Worm (Caenorhabditis elegans) whole organism, early embryonic: ENCODE results near the gene C54F6.12.

ENCODE experiments used
- B0310.2 ChIP-seq: sonication (generic microtip); optimal IDR thresholded peaks from 2 replicates; lab custom pipeline; 2016; ENCODE audit warnings: mild to moderate bottlenecking, missing genetic modification characterization, missing compliant biosample characterization
- F13C5.2 ChIP-seq: sonication (generic microtip); optimal IDR thresholded peaks from 2 replicates; lab custom pipeline; 2017; ENCODE audit warnings: mild to moderate bottlenecking, missing genetic modification characterization, inconsistent platforms, missing compliant biosample characterization
- aly-1 ChIP-seq: sonication (generic microtip); optimal IDR thresholded peaks from 2 replicates; lab custom pipeline; 2016; ENCODE audit warnings: missing genetic modification characterization, missing compliant biosample characterization
- ama-1 ChIP-seq: fragments of 150-350 bp; optimal IDR thresholded peaks from 2 replicates; lab custom pipeline; 2014
- ceh-13 ChIP-seq: fragments of 200-800 bp; sonication (Bioruptor generic); optimal IDR thresholded peaks from 2 replicates; lab custom pipeline; 2018; ENCODE audit warnings: mild to moderate bottlenecking, missing genetic modification characterization, missing compliant biosample characterization
- ceh-36 ChIP-seq: sonication (generic microtip); optimal IDR thresholded peaks from 2 replicates; lab custom pipeline; 2016; ENCODE audit warnings: missing genetic modification characterization, inconsistent platforms, missing compliant biosample characterization
- ets-7 ChIP-seq: sonication (generic microtip); optimal IDR thresholded peaks from 2 replicates; lab custom pipeline; 2016; ENCODE audit warnings: missing genotype, missing genetic modification characterization, missing compliant biosample characterization
- flt-1 ChIP-seq: fragments of 200-800 bp; sonication (Bioruptor generic); IDR thresholded peaks from 2 replicates; pipeline ENCODE4 v1.3.6; 2022; ENCODE audit warnings: missing genetic modification characterization, missing compliant biosample characterization
- hmbx-1 ChIP-seq: sonication (generic microtip); optimal IDR thresholded peaks from 2 replicates; lab custom pipeline; 2016; ENCODE audit warnings: mild to moderate bottlenecking, missing genetic modification characterization, missing compliant biosample characterization
- hmg-4 ChIP-seq: fragments of 200-800 bp; sonication (Bioruptor generic); optimal IDR thresholded peaks from 2 replicates; lab custom pipeline; 2018; ENCODE audit warnings: mild to moderate bottlenecking, missing genetic modification characterization, missing compliant biosample characterization
- hnd-1 ChIP-seq: sonication (generic microtip); optimal IDR thresholded peaks from 2 replicates; lab custom pipeline; 2016; ENCODE audit warnings: missing genetic modification characterization, missing compliant biosample characterization
- pes-1 ChIP-seq: fragments of 200-800 bp; sonication (Bioruptor generic); IDR thresholded peaks from 2 replicates; pipeline ENCODE4 v1.3.6; 2022; ENCODE audit warnings: missing genetic modification reagents, missing genetic modification characterization, missing compliant biosample characterization
- scrt-1 ChIP-seq: fragments of 200-800 bp; sonication (Bioruptor generic); IDR thresholded peaks from 2 replicates; pipeline ENCODE4 v1.3.6; 2022; ENCODE audit warnings: missing genetic modification characterization, missing compliant biosample characterization
- sea-1 ChIP-seq: fragments of 200-800 bp; sonication (Bioruptor generic); conservative IDR thresholded peaks from 2 replicates; pipeline ENCODE4 v1.3.6; 2022; ENCODE audit warnings: missing genetic modification characterization, missing compliant biosample characterization
- tbx-11 ChIP-seq: fragments of 200-800 bp; sonication (Bioruptor generic); IDR thresholded peaks from 2 replicates; pipeline ENCODE4 v1.3.6; 2022; ENCODE audit warnings: missing genetic modification characterization, missing compliant biosample characterization
- tbx-37 ChIP-seq: fragments of 200-800 bp; sonication (Bioruptor generic); conservative IDR thresholded peaks from 2 replicates; pipeline ENCODE4 v1.3.6; 2022; ENCODE audit warnings: missing genetic modification reagents, missing genetic modification characterization, missing compliant biosample characterization
- tra-4 ChIP-seq: sonication (generic microtip); optimal IDR thresholded peaks from 2 replicates; lab custom pipeline; 2017; ENCODE audit warnings: missing genetic modification characterization, missing compliant biosample characterization

The C54F6.12 gene

ce11 chrV:7538018-7538417 is at the start of gene C54F6.12:
Gene C54F6.12 (minus strand): TSS chrV:7538118.
- TF ChIP-seq ets-7 (tag; lab: Kevin White, UChicago) (no peak), F13C5.2 (no peak), tra-4 (tag; lab: Kevin White, UChicago) (no peak), ceh-13 (GFP tag; lab: Kevin White, UChicago) (no peak), hmbx-1 (tag; lab: Kevin White, UChicago) (no peak), sea-1 (GFP tag; lab: Robert Waterston, UW) (no peak), tbx-37 (GFP tag; lab: Robert Waterston, UW) (no peak), B0310.2 (tag; lab: Kevin White, UChicago) (no peak), hnd-1 (tag; lab: Kevin White, UChicago) (no peak), ceh-36 (tag; lab: Kevin White, UChicago) (no peak), hmg-4 (GFP tag; lab: Kevin White, UChicago) (no peak), pes-1 (GFP tag; lab: Robert Waterston, UW) (no peak), ama-1 (lab: Kevin White, UChicago) (no peak), scrt-1 (GFP tag; lab: Robert Waterston, UW) (no peak), aly-1 (tag; lab: Kevin White, UChicago) (no peak), tbx-11 (GFP tag; lab: Robert Waterston, UW) (no peak), flt-1 (GFP tag; lab: Robert Waterston, UW) (no peak)

ce11 chrV:7587637-7588036 is 49.7 kb upstream of the C54F6.12 start, which contains the start of the genes F19F10.11 and C50E3.5:
Gene F19F10.11 (minus strand): TSS chrV:7587704.
Gene C50E3.5 (plus strand): TSS chrV:7587996.
- peak; percentile 34 for TF ChIP-seq F13C5.2
- TF ChIP-seq hmbx-1 (tag; lab: Kevin White, UChicago): no peak

ce11 chrV:7580378-7580777 is 42.5 kb upstream of the C54F6.12 start, which contains the start of gene ets-6:
Gene ets-6 (minus strand): TSS chrV:7580546.
- TF ChIP-seq sea-1 (GFP tag; lab: Robert Waterston, UW): no peak
- no peak for TF ChIP-seq B0310.2 (tag; lab: Kevin White, UChicago)
- TF ChIP-seq hmg-4 (GFP tag; lab: Kevin White, UChicago): no peak
- TF ChIP-seq F13C5.2: no peak
- no peak for TF ChIP-seq ets-7 (tag; lab: Kevin White, UChicago)
- TF ChIP-seq scrt-1 (GFP tag; lab: Robert Waterston, UW): no peak
- TF ChIP-seq tbx-11 (GFP tag; lab: Robert Waterston, UW): no peak
- TF ChIP-seq pes-1 (GFP tag; lab: Robert Waterston, UW): no peak
- no peak for TF ChIP-seq hnd-1 (tag; lab: Kevin White, UChicago)
- no peak for TF ChIP-seq tra-4 (tag; lab: Kevin White, UChicago)
- no peak for TF ChIP-seq hmbx-1 (tag; lab: Kevin White, UChicago)
- no peak for TF ChIP-seq ama-1 (lab: Kevin White, UChicago)
- TF ChIP-seq aly-1 (tag; lab: Kevin White, UChicago): no peak
- no peak for TF ChIP-seq tbx-37 (GFP tag; lab: Robert Waterston, UW)
- TF ChIP-seq flt-1 (GFP tag; lab: Robert Waterston, UW): no peak

ce11 chrV:7575563-7575962 is 37.6 kb upstream of the C54F6.12 start, which contains the start of the genes snu-66 and ints-9:
Gene snu-66 (minus strand): TSS chrV:7575670.
Gene ints-9 (plus strand): TSS chrV:7575802.
- TF ChIP-seq tbx-37 (GFP tag; lab: Robert Waterston, UW) (no peak), flt-1 (GFP tag; lab: Robert Waterston, UW) (no peak), F13C5.2 (no peak), ama-1 (lab: Kevin White, UChicago) (no peak), hnd-1 (tag; lab: Kevin White, UChicago) (no peak), tbx-11 (GFP tag; lab: Robert Waterston, UW) (no peak), hmg-4 (GFP tag; lab: Kevin White, UChicago) (no peak), pes-1 (GFP tag; lab: Robert Waterston, UW) (no peak), scrt-1 (GFP tag; lab: Robert Waterston, UW) (no peak), hmbx-1 (tag; lab: Kevin White, UChicago) (no peak), ceh-13 (GFP tag; lab: Kevin White, UChicago) (no peak), ceh-36 (tag; lab: Kevin White, UChicago) (no peak), sea-1 (GFP tag; lab: Robert Waterston, UW) (no peak), B0310.2 (tag; lab: Kevin White, UChicago) (no peak), tra-4 (tag; lab: Kevin White, UChicago) (no peak)

- TF ChIP-seq ceh-13 (GFP tag; lab: Kevin White, UChicago) (no peak), B0310.2 (tag; lab: Kevin White, UChicago) (no peak), ceh-36 (tag; lab: Kevin White, UChicago) (no peak), tbx-37 (GFP tag; lab: Robert Waterston, UW) (no peak), sea-1 (GFP tag; lab: Robert Waterston, UW) (no peak), hnd-1 (tag; lab: Kevin White, UChicago) (no peak), F13C5.2 (no peak), hmbx-1 (tag; lab: Kevin White, UChicago) (no peak), pes-1 (GFP tag; lab: Robert Waterston, UW) (no peak), flt-1 (GFP tag; lab: Robert Waterston, UW) (no peak), ama-1 (lab: Kevin White, UChicago) (no peak), aly-1 (tag; lab: Kevin White, UChicago) (no peak), ets-7 (tag; lab: Kevin White, UChicago) (no peak), scrt-1 (GFP tag; lab: Robert Waterston, UW) (no peak)
Measured at ce11 chrV:7570955-7571354, 33.0 kb upstream of the C54F6.12 start, which contains the start of gene F19F10.14. Gene F19F10.14 (minus strand): TSS chrV:7571055.

ce11 chrV:7570290-7570689 is 32.4 kb upstream of the C54F6.12 start, which contains the start of gene clec-212:
Gene clec-212 (minus strand): TSS chrV:7570390.
- TF ChIP-seq ceh-13 (GFP tag; lab: Kevin White, UChicago): no peak
- no peak for TF ChIP-seq hmg-4 (GFP tag; lab: Kevin White, UChicago)
- no peak for TF ChIP-seq tbx-37 (GFP tag; lab: Robert Waterston, UW)
- no peak for TF ChIP-seq tra-4 (tag; lab: Kevin White, UChicago)
- no peak for TF ChIP-seq B0310.2 (tag; lab: Kevin White, UChicago)
- TF ChIP-seq hnd-1 (tag; lab: Kevin White, UChicago): no peak
- TF ChIP-seq ama-1 (lab: Kevin White, UChicago): no peak
- TF ChIP-seq flt-1 (GFP tag; lab: Robert Waterston, UW): no peak
- no peak for TF ChIP-seq ceh-36 (tag; lab: Kevin White, UChicago)
- TF ChIP-seq scrt-1 (GFP tag; lab: Robert Waterston, UW): no peak
- no peak for TF ChIP-seq pes-1 (GFP tag; lab: Robert Waterston, UW)
- no peak for TF ChIP-seq ets-7 (tag; lab: Kevin White, UChicago)
- no peak for TF ChIP-seq tbx-11 (GFP tag; lab: Robert Waterston, UW)
